Worm (Caenorhabditis elegans) whole organism, young adult: ENCODE data around the gene lrx-1.

Experiments
- D2030.7 ChIP-seq: fragments of 200-800 bp; sonication (Bioruptor generic); IDR thresholded peaks from 2 replicates; pipeline ENCODE4 v1.3.6; 2022; ENCODE audit warnings: missing genetic modification reagents, missing genetic modification characterization, missing compliant biosample characterization
- F37B4.10 ChIP-seq: fragments of 200-800 bp; sonication (Bioruptor generic); IDR thresholded peaks from 2 replicates; pipeline ENCODE4 v1.3.6; 2022; ENCODE audit warnings: missing genetic modification characterization, missing compliant biosample characterization
- F39B2.1 ChIP-seq: fragments of 200-800 bp; sonication (Bioruptor generic); IDR thresholded peaks from 2 replicates; pipeline ENCODE4 v1.3.6; 2022; ENCODE audit warnings: missing genetic modification reagents, missing genetic modification characterization, missing compliant biosample characterization
- K11D2.4 ChIP-seq: fragments of 200-800 bp; sonication (Bioruptor generic); IDR thresholded peaks from 2 replicates; pipeline ENCODE4 v1.3.6; 2022; ENCODE audit warnings: missing genetic modification reagents, missing genetic modification characterization, missing compliant biosample characterization
- T26A5.8 ChIP-seq: sonication (generic microtip); optimal IDR thresholded peaks from 2 replicates; lab custom pipeline; 2016; ENCODE audit warnings: missing genetic modification characterization, missing compliant biosample characterization
- Y53G8AR.9 ChIP-seq: fragments of 200-800 bp; sonication (Bioruptor generic); conservative IDR thresholded peaks from 2 replicates; pipeline ENCODE4 v1.3.6; 2022; ENCODE audit warnings: missing genetic modification reagents, missing genetic modification characterization, missing compliant biosample characterization
- Y79H2A.3 ChIP-seq: fragments of 200-800 bp; sonication (Bioruptor generic); conservative IDR thresholded peaks from 2 replicates; pipeline ENCODE4 v1.3.6; 2022; ENCODE audit warnings: missing genetic modification reagents, missing genetic modification characterization, missing compliant biosample characterization
- aptf-2 ChIP-seq: fragments of 200-800 bp; sonication (Bioruptor generic); conservative IDR thresholded peaks from 2 replicates; pipeline ENCODE4 v1.3.6; 2022; ENCODE audit warnings: missing genetic modification reagents, missing genetic modification characterization, missing compliant biosample characterization
- attf-6 ChIP-seq: fragments of 200-800 bp; sonication (Bioruptor generic); IDR thresholded peaks from 2 replicates; pipeline ENCODE4 v1.3.6; 2022; ENCODE audit warnings: missing genetic modification reagents, missing genetic modification characterization, missing compliant biosample characterization
- cebp-1 ChIP-seq, 2 experiments: fragments of 200-800 bp in 1 of 2; sonication (Bioruptor generic) in 1 of 2; sonication (generic microtip) in 1 of 2; IDR thresholded peaks in 1 of 2; optimal IDR thresholded peaks in 1 of 2; 2 replicates each; pipeline versions ENCODE4 v1.3.6 to Lab custom; 2017 to 2022; ENCODE audit warnings: missing compliant biosample characterization in 2 of 2, missing genetic modification characterization in 2 of 2, mild to moderate bottlenecking in 1 of 2, missing genetic modification reagents in 1 of 2, moderate library complexity in 1 of 2
- cebp-2 ChIP-seq: fragments of 200-800 bp; sonication (Bioruptor generic); IDR thresholded peaks from 2 replicates; pipeline ENCODE4 v1.3.6; 2022; ENCODE audit warnings: missing genetic modification characterization, missing compliant biosample characterization
- ceh-27 ChIP-seq: fragments of 200-800 bp; sonication (Bioruptor generic); optimal IDR thresholded peaks from 2 replicates; lab custom pipeline; 2018; ENCODE audit warnings: mild to moderate bottlenecking, missing genetic modification characterization, moderate library complexity, missing compliant biosample characterization
- ceh-79 ChIP-seq: sonication (generic microtip); optimal IDR thresholded peaks from 2 replicates; lab custom pipeline; 2017; ENCODE audit warnings: mild to moderate bottlenecking, missing genetic modification characterization, missing compliant biosample characterization
- chd-7 ChIP-seq: sonication (generic microtip); optimal IDR thresholded peaks from 2 replicates; lab custom pipeline; 2016; ENCODE audit warnings: mild to moderate bottlenecking, missing genetic modification characterization, moderate library complexity, missing compliant biosample characterization
- dox-1 ChIP-seq: fragments of 200-800 bp; sonication (Bioruptor generic); IDR thresholded peaks from 2 replicates; pipeline ENCODE4 v1.3.6; 2022; ENCODE audit warnings: missing genetic modification reagents, missing genetic modification characterization, missing compliant biosample characterization
- dpff-1 ChIP-seq: sonication (generic microtip); optimal IDR thresholded peaks from 2 replicates; lab custom pipeline; 2017; ENCODE audit warnings: mild to moderate bottlenecking, missing genetic modification characterization, missing compliant biosample characterization
- efl-1 ChIP-seq: fragments of 150-350 bp; optimal IDR thresholded peaks from 2 replicates; lab custom pipeline; 2014; ENCODE audit warnings: missing biosample characterization, missing genetic modification reagents, missing genetic modification characterization
- egl-18 ChIP-seq: fragments of 200-800 bp; sonication (Bioruptor generic); IDR thresholded peaks from 2 replicates; pipeline ENCODE4 v1.3.6; 2022; ENCODE audit warnings: missing genetic modification reagents, missing genetic modification characterization, missing compliant biosample characterization
- hlh-26 ChIP-seq: fragments of 200-800 bp; sonication (Bioruptor generic); conservative IDR thresholded peaks from 2 replicates; pipeline ENCODE4 v1.3.6; 2022; ENCODE audit warnings: missing genetic modification reagents, missing genetic modification characterization, missing compliant biosample characterization
- hmg-1.2 ChIP-seq: fragments of 200-800 bp; sonication (Bioruptor generic); IDR thresholded peaks from 2 replicates; pipeline ENCODE4 v1.3.6; 2022; ENCODE audit warnings: missing genetic modification reagents, missing genetic modification characterization, missing compliant biosample characterization
- hmg-20 ChIP-seq: fragments of 200-800 bp; sonication (Bioruptor generic); IDR thresholded peaks from 2 replicates; pipeline ENCODE4 v1.3.6; 2022; ENCODE audit warnings: missing genetic modification reagents, missing genetic modification characterization, missing compliant biosample characterization
- let-526 ChIP-seq: fragments of 200-800 bp; sonication (Bioruptor generic); IDR thresholded peaks from 2 replicates; pipeline ENCODE4 v1.3.6; 2022; ENCODE audit warnings: missing genetic modification reagents, missing genetic modification characterization, missing compliant biosample characterization
- lin-35 ChIP-seq, 3 experiments: fragments of 150-350 bp in 2 of 3; sonication (generic microtip) in 1 of 3; optimal IDR thresholded peaks; 2 replicates each; lab custom pipeline; 2014 to 2018; ENCODE audit warnings: missing biosample characterization in 3 of 3, missing genetic modification characterization in 3 of 3, missing genetic modification reagents in 3 of 3
- lin-54 ChIP-seq: fragments of 200-800 bp; sonication (Bioruptor generic); optimal IDR thresholded peaks from 2 replicates; lab custom pipeline; 2018; ENCODE audit warnings: mild to moderate bottlenecking, missing genetic modification characterization, missing compliant biosample characterization
- madf-3 ChIP-seq: fragments of 200-800 bp; sonication (Bioruptor generic); IDR thresholded peaks from 2 replicates; pipeline ENCODE4 v1.3.6; 2022; ENCODE audit warnings: missing genetic modification reagents, missing genetic modification characterization, missing compliant biosample characterization
- madf-6 ChIP-seq: fragments of 200-800 bp; sonication (Bioruptor generic); IDR thresholded peaks from 2 replicates; pipeline ENCODE4 v1.3.6; 2022; ENCODE audit warnings: missing genetic modification reagents, missing genetic modification characterization, missing compliant biosample characterization
- mes-4 ChIP-seq: sonication (generic microtip); optimal IDR thresholded peaks from 2 replicates; lab custom pipeline; 2016; ENCODE audit warnings: missing genotype, missing genetic modification characterization, missing compliant biosample characterization
- nfya-2 ChIP-seq: fragments of 200-800 bp; sonication (Bioruptor generic); IDR thresholded peaks from 2 replicates; pipeline ENCODE4 v1.3.6; 2022; ENCODE audit warnings: missing genetic modification reagents, missing genetic modification characterization, missing compliant biosample characterization
- nhr-179 ChIP-seq: sonication (generic microtip); optimal IDR thresholded peaks from 2 replicates; lab custom pipeline; 2016; ENCODE audit warnings: mild to moderate bottlenecking, missing genetic modification characterization, missing compliant biosample characterization
- nhr-27 ChIP-seq: fragments of 200-800 bp; sonication (Bioruptor generic); optimal IDR thresholded peaks from 2 replicates; lab custom pipeline; 2018; ENCODE audit warnings: mild to moderate bottlenecking, missing genetic modification characterization, moderate library complexity, missing compliant biosample characterization
- rpc-1 ChIP-seq, 2 experiments: fragments of 150-350 bp in 1 of 2; sonication (generic microtip) in 1 of 2; optimal IDR thresholded peaks; 2 replicates each; lab custom pipeline; 2014 to 2018; ENCODE audit warnings: missing biosample characterization in 1 of 2, missing genetic modification characterization in 1 of 2, missing genetic modification reagents in 1 of 2, missing genotype in 1 of 2
- sdz-38 ChIP-seq: sonication (generic microtip); optimal IDR thresholded peaks from 2 replicates; lab custom pipeline; 2016; ENCODE audit warnings: missing genotype, missing genetic modification characterization, missing compliant biosample characterization
- sea-2 ChIP-seq: fragments of 200-800 bp; sonication (Bioruptor generic); IDR thresholded peaks from 2 replicates; pipeline ENCODE4 v1.3.6; 2022; ENCODE audit warnings: missing genetic modification characterization, missing compliant biosample characterization
- snpc-3.4 ChIP-seq: sonication (generic microtip); optimal IDR thresholded peaks from 2 replicates; lab custom pipeline; 2017; ENCODE audit warnings: missing genetic modification characterization, mild to moderate bottlenecking, missing compliant biosample characterization, antibody characterized with exemption, moderate library complexity, missing genotype, missing genetic modification reagents
- tbp1 ChIP-seq: fragments of 200-800 bp; sonication (Bioruptor generic); optimal IDR thresholded peaks from 2 replicates; lab custom pipeline; 2018; ENCODE audit warnings: mild to moderate bottlenecking, missing genetic modification characterization, missing compliant biosample characterization
- ztf-18 ChIP-seq: sonication (generic microtip); optimal IDR thresholded peaks from 2 replicates; lab custom pipeline; 2016; ENCODE audit warnings: missing genotype, mild to moderate bottlenecking, missing genetic modification characterization, missing compliant biosample characterization
- ztf-25 ChIP-seq: fragments of 200-800 bp; sonication (Bioruptor generic); IDR thresholded peaks from 2 replicates; pipeline ENCODE4 v1.3.6; 2022; ENCODE audit warnings: missing genetic modification reagents, missing genetic modification characterization, missing compliant biosample characterization
- ztf-6 ChIP-seq: fragments of 200-800 bp; sonication (Bioruptor generic); IDR thresholded peaks from 2 replicates; pipeline ENCODE4 v1.3.6; 2022; ENCODE audit warnings: missing genetic modification reagents, missing genetic modification characterization, missing compliant biosample characterization

Gene lrx-1

ce11 chrV:12287667-12288066 is 35.3 kb downstream of the lrx-1 start:
- TF ChIP-seq tbp1 (GFP tag; lab: Kevin White, UChicago) (no peak), lin-54 (GFP tag; lab: Kevin White, UChicago) (no peak), mes-4 (tag; lab: Kevin White, UChicago) (no peak), ztf-6 (GFP tag; lab: Robert Waterston, UW) (no peak), F37B4.10 (GFP tag; lab: Robert Waterston, UW) (no peak), Y53G8AR.9 (no peak), ceh-79 (tag; lab: Kevin White, UChicago) (no peak), dpff-1 (tag; lab: Kevin White, UChicago) (no peak), ceh-27 (no peak), egl-18 (GFP tag; lab: Robert Waterston, UW) (no peak), D2030.7 (GFP tag; lab: Robert Waterston, UW) (no peak), T26A5.8 (no peak), efl-1 (GFP tag; lab: Kevin White, UChicago) (no peak), ztf-25 (GFP tag; lab: Robert Waterston, UW) (no peak), let-526 (GFP tag; lab: Robert Waterston, UW) (no peak)

- no peak for TF ChIP-seq ztf-25 (GFP tag; lab: Robert Waterston, UW)
- TF ChIP-seq aptf-2 (GFP tag; lab: Robert Waterston, UW), result no peak
- TF ChIP-seq nhr-179, result no peak
- no peak for TF ChIP-seq cebp-2 (GFP tag; lab: Robert Waterston, UW)
- no peak for TF ChIP-seq chd-7 (tag; lab: Kevin White, UChicago)
- no peak for TF ChIP-seq nhr-27 (tag; lab: Kevin White, UChicago)
- no peak for TF ChIP-seq Y79H2A.3 (GFP tag; lab: Robert Waterston, UW)
- TF ChIP-seq hmg-1.2, result peak; percentile 41; the same call in 1 of the 2 replicates
- TF ChIP-seq lin-35 (GFP tag; optimal IDR thresholded peaks at IDR 0.05; lab: Kevin White, UChicago), result no peak
- TF ChIP-seq sea-2 (GFP tag; lab: Robert Waterston, UW), result no peak
- TF ChIP-seq F39B2.1 (GFP tag; lab: Robert Waterston, UW), result no peak
- no peak for TF ChIP-seq madf-3 (GFP tag; lab: Robert Waterston, UW)
- TF ChIP-seq sdz-38 (tag; lab: Kevin White, UChicago), result no peak
- peak; percentile 67; the same call in 1 of the 2 replicates for TF ChIP-seq cebp-1 (GFP tag; IDR thresholded peaks at IDR 0.05; lab: Robert Waterston, UW)
- peak; percentile 74 for TF ChIP-seq cebp-1 (tag; optimal IDR thresholded peaks at IDR 0.05; lab: Kevin White, UChicago)
- no peak for TF ChIP-seq Y53G8AR.9
- TF ChIP-seq rpc-1 (optimal IDR thresholded peaks at IDR 0.05; lab: Kevin White, UChicago), result no peak
- no peak for TF ChIP-seq rpc-1 (tag; optimal IDR thresholded peaks at IDR 0.05; lab: Kevin White, UChicago)
- TF ChIP-seq dox-1 (GFP tag; lab: Robert Waterston, UW), result no peak
- TF ChIP-seq snpc-3.4, result peak; percentile 35
- TF ChIP-seq ztf-18 (tag; lab: Kevin White, UChicago), result peak; percentile 4
- TF ChIP-seq K11D2.4 (GFP tag; lab: Robert Waterston, UW), result no peak
- no peak for TF ChIP-seq mes-4 (tag; lab: Kevin White, UChicago)
- no peak for TF ChIP-seq madf-6 (GFP tag; lab: Robert Waterston, UW)
- TF ChIP-seq attf-6 (GFP tag; lab: Robert Waterston, UW), result no peak
- no peak for TF ChIP-seq hmg-20
- TF ChIP-seq hlh-26, result no peak
- no peak for TF ChIP-seq nfya-2
Observed at ce11 chrV:12288577-12288976, 36.2 kb downstream of the lrx-1 start, which contains the start of gene rskd-1. Gene rskd-1, minus strand, starts transcription at chrV:12288615.
